Fruit fly (Drosophila melanogaster): ENCODE data around the gene fax.
A peak's percentile ranks its signal among the peaks of the same experiment; 100 is the strongest.

The fax gene

DNA sequence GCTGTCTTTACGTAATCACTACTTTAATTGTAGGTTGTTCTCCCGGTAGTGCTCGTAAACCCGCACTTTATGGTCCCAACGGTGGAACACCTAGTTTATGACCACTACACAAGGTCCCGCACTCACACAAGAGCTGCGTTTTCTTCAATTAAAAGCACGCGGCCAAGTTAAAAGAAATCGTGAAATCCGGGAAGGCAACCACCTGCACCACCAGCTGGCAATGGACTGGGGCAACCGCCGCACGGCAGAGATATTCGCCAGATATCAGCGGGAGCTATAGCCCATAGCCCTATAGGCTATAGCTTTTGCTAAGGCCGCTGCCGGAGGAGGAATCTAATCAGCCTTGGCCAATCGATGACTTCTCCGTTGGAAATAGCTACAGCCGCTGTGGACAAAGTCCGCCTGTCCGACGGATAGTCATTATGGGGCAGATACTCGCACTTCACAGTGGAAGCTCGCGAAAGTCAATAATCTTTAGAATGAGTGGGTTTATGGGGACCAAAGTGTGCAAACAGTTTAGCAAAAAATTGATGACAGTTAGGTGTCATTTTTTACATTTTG is 27.4 kb downstream of the fax start (continued):
- peak in 1 of 2 experiments; percentile 13 for TF ChIP-seq Pdp1 (GFP tag; optimal IDR thresholded peaks at IDR 0.05)
- peak; percentile 71 for TF ChIP-seq Med (GFP tag)
- TF ChIP-seq CG11723 (GFP tag; optimal IDR thresholded peaks at IDR 0.05): no peak
- TF ChIP-seq CG10543 (GFP tag; optimal IDR thresholded peaks at IDR 0.05): peak; percentile 11
- peak; percentile 49 for TF ChIP-seq nom (GFP tag; optimal IDR thresholded peaks at IDR 0.05)
- 0 out of 3 replicates have a peak, but pooled peaks have one; percentile 25 for TF ChIP-seq CG11560 (tag; IDR thresholded peaks at IDR 0.05)

DNA sequence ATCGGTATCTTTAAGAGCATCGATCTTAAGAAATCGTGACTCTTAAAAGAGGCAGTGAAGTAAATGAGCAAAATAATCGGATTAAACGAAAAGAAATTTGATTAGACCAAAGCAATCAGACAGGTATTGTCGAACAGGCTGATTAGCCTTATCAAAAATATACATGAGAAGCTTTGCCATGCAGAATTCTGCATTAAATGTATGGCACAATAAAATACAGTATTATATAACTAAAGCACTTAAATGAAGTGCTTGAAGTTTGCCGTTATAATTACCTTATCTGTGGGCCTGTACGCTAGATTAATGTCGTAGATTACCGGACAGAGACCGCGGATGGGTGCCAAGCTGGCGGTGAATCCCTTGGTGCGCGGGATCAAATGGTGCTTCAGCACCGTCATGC is 28.6 kb downstream of the fax start:
- TF ChIP-seq trem (tag; optimal IDR thresholded peaks at IDR 0.05) (no peak), grn (GFP tag; optimal IDR thresholded peaks at IDR 0.05) (peak; percentile 20), exex (tag; optimal IDR thresholded peaks at IDR 0.05) (peak; percentile 79), Pdp1 (GFP tag; optimal IDR thresholded peaks at IDR 0.05) (peak in 1 of 2 experiments; percentile 87), D19B (GFP tag; optimal IDR thresholded peaks at IDR 0.05) (no peak), lola (GFP tag; optimal IDR thresholded peaks at IDR 0.05) (no peak), peb (GFP tag; IDR thresholded peaks at IDR 0.05) (no peak), chinmo (GFP tag; IDR thresholded peaks at IDR 0.05; ENCODE audit: partially characterized antibody) (0 out of 4 replicates have a peak, but pooled peaks have one; percentile 30)

DNA sequence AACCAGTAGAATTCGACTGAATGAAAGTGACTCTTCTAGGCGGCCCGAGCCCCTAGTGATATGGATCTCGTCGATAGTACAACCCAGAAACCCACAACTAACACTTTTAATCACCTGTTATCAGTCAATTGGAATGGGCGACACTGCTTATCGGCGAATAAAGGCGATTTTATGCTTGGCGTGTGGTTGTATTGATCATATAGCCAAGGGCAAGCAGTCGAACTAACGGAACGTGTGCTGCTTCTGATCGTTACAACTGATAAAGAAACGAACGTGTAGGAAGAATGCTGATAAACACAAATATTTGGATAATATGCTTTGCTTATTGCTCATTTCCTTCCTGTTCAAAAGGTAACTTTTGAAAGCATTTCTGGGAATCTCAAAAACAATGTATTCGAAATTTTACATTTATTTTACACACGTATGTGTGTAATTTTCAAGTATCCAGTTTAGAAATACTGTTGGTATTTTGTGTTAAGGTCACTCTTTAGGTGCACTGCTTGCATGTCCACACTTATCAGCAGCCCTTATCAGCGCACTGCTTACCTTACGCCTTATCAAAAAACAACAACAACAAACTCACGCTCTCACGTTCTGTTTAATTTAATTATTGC is 30.3 kb downstream of the fax start, which contains the start of gene Agpat4:
Gene Agpat4 (minus strand): TSS at position 387 of the 614 bp plus-strand sequence.
- TF ChIP-seq E2f2 (GFP tag; IDR thresholded peaks at IDR 0.05): peak; percentile 35
- no peak for TF ChIP-seq pnt (GFP tag; optimal IDR thresholded peaks at IDR 0.05)
- TF ChIP-seq Lhr (GFP tag; optimal IDR thresholded peaks at IDR 0.05): peak; percentile 82
- peak; percentile 99 for TF ChIP-seq CG4360 (GFP tag; IDR thresholded peaks at IDR 0.05)
- TF ChIP-seq grn (GFP tag; optimal IDR thresholded peaks at IDR 0.05): peak; percentile 100
- peak; percentile 98 for TF ChIP-seq GATAe (GFP tag; conservative IDR thresholded peaks at IDR 0.05)
- TF ChIP-seq caup (GFP tag; optimal IDR thresholded peaks at IDR 0.05; ENCODE audit: severe bottlenecking): peak; percentile 2
- TF ChIP-seq CG17829 (tag; optimal IDR thresholded peaks at IDR 0.05): peak; percentile 7
- TF ChIP-seq CG3163 (GFP tag; optimal IDR thresholded peaks at IDR 0.05): peak; percentile 30
- TF ChIP-seq HmgZ (tag; optimal IDR thresholded peaks at IDR 0.05): peak; percentile 52
- TF ChIP-seq Deaf1 (tag; optimal IDR thresholded peaks at IDR 0.05): peak; percentile 67
- peak; percentile 10 for TF ChIP-seq CG33213 (GFP tag; optimal IDR thresholded peaks at IDR 0.05)
- TF ChIP-seq CG1233 (GFP tag; optimal IDR thresholded peaks at IDR 0.05): no peak
- peak; percentile 31 for TF ChIP-seq Sin3A (optimal IDR thresholded peaks at IDR 0.05)
- no peak for TF ChIP-seq Fer1 (GFP tag; optimal IDR thresholded peaks at IDR 0.05)
- TF ChIP-seq Rfx (GFP tag; IDR thresholded peaks at IDR 0.05): no peak
- TF ChIP-seq gfzf (GFP tag; optimal IDR thresholded peaks at IDR 0.05): peak; percentile 87
- TF ChIP-seq CG9215 (GFP tag; IDR thresholded peaks at IDR 0.05): no peak
- TF ChIP-seq klu (GFP tag; IDR thresholded peaks at IDR 0.05): 0 out of 2 replicates have a peak, but pooled peaks have one; percentile 4
- TF ChIP-seq cg (GFP tag; optimal IDR thresholded peaks at IDR 0.05): peak; percentile 64
- peak; percentile 14 for TF ChIP-seq kni (GFP tag; optimal IDR thresholded peaks at IDR 0.05)
- TF ChIP-seq CG8290 (GFP tag; optimal IDR thresholded peaks at IDR 0.05): peak; percentile 84
- peak; percentile 61 to 76 for TF ChIP-seq CG8290 (tag; optimal IDR thresholded peaks at IDR 0.05)
- TF ChIP-seq Dref (GFP tag; IDR thresholded peaks at IDR 0.05): peak; percentile 42
- peak in 1 of 2 experiments; percentile 16 for TF ChIP-seq Pdp1 (GFP tag; optimal IDR thresholded peaks at IDR 0.05)
- TF ChIP-seq Bgb (GFP tag; IDR thresholded peaks at IDR 0.05; ENCODE audit: partially characterized antibody): peak; percentile 50
- peak; percentile 1 for TF ChIP-seq CG3065 (GFP tag; optimal IDR thresholded peaks at IDR 0.05)
- peak; percentile 87 for TF ChIP-seq mirr (GFP tag; optimal IDR thresholded peaks at IDR 0.05)
- 0 out of 4 replicates have a peak, but pooled peaks have one; percentile 39 for TF ChIP-seq chinmo (GFP tag; IDR thresholded peaks at IDR 0.05; ENCODE audit: partially characterized antibody)
- no peak for TF ChIP-seq gsb-n (tag; optimal IDR thresholded peaks at IDR 0.05)
- peak; percentile 68 for TF ChIP-seq CTCF (GFP tag; optimal IDR thresholded peaks at IDR 0.05)
- TF ChIP-seq nmo (GFP tag; optimal IDR thresholded peaks at IDR 0.05): peak; percentile 61
- TF ChIP-seq Sox102F (GFP tag; optimal IDR thresholded peaks at IDR 0.05): no peak
- TF ChIP-seq Ptx1 (GFP tag; IDR thresholded peaks at IDR 0.05): no peak
- peak; percentile 28 for TF ChIP-seq Dek (tag; optimal IDR thresholded peaks at IDR 0.05)
- no peak for TF ChIP-seq Dad (GFP tag; optimal IDR thresholded peaks at IDR 0.05)

Measured in whole organism, embryonic.